Fruit fly (Drosophila melanogaster): ENCODE measurements around the gene COX8.

COX8 gene

DNA sequence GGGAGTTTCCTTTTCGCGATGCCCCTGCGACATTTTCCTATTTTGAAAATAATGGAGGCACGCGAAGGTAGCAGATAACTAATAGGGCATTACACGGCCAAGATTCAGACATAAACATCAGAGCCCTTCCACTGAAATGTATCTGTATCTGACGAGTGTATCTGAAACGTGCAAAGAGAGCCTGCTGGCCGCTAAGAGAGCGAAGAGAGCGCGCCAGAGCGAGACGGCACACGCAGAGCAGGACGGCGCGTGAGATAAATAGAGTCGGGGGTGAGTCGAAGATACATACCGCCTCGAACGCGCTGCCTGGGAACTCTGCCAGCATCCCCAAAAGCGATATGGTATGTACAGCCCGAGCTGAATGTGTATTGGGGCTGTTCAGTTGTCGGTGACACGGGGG is 45.4 kb upstream of the COX8 start (continued):
- TF ChIP-seq Dref (GFP tag; IDR thresholded peaks at IDR 0.05) = no peak
- no peak for TF ChIP-seq hbn (GFP tag; IDR thresholded peaks at IDR 0.05; ENCODE audit: partially characterized antibody)
- no peak for TF ChIP-seq cwo (GFP tag; optimal IDR thresholded peaks at IDR 0.05)
- peak; percentile 63 for TF ChIP-seq HLHmδ (GFP tag; optimal IDR thresholded peaks at IDR 0.05)
- no peak for TF ChIP-seq lmd (GFP tag; IDR thresholded peaks at IDR 0.05)
- TF ChIP-seq CG8089 (GFP tag; optimal IDR thresholded peaks at IDR 0.05) = no peak
- TF ChIP-seq Gug (GFP tag; IDR thresholded peaks at IDR 0.05) = no peak
- TF ChIP-seq CG4707 (GFP tag; optimal IDR thresholded peaks at IDR 0.05) = peak; percentile 20
- TF ChIP-seq peb (GFP tag; IDR thresholded peaks at IDR 0.05) = 0 out of 2 replicates have a peak, but pooled peaks have one; percentile 17
- TF ChIP-seq Nf-YA (GFP tag; IDR thresholded peaks at IDR 0.05) = no peak
- no peak for TF ChIP-seq ab (GFP tag; optimal IDR thresholded peaks at IDR 0.05)
- TF ChIP-seq CG12104 (GFP tag; optimal IDR thresholded peaks at IDR 0.05) = no peak
- no peak for TF ChIP-seq CG7928 (GFP tag; optimal IDR thresholded peaks at IDR 0.05)
- TF ChIP-seq Stat92E (GFP tag; optimal IDR thresholded peaks at IDR 0.05) = peak in 1 of 3 experiments; percentile 40
- TF ChIP-seq CG9797 (GFP tag; optimal IDR thresholded peaks at IDR 0.05) = no peak
- no peak for TF ChIP-seq stwl (tag; optimal IDR thresholded peaks at IDR 0.05)
- TF ChIP-seq CG9215 (GFP tag; IDR thresholded peaks at IDR 0.05) = no peak
- no peak for TF ChIP-seq B-H2 (GFP tag; optimal IDR thresholded peaks at IDR 0.05)
- TF ChIP-seq cad (GFP tag; optimal IDR thresholded peaks at IDR 0.05) = peak; percentile 1
- TF ChIP-seq pros (GFP tag; optimal IDR thresholded peaks at IDR 0.05) = peak; percentile 33
- TF ChIP-seq CG15269 (tag; optimal IDR thresholded peaks at IDR 0.05) = no peak
- TF ChIP-seq chm (GFP tag; IDR thresholded peaks at IDR 0.05) = peak; percentile 70
- no peak for TF ChIP-seq CG4282 (GFP tag; optimal IDR thresholded peaks at IDR 0.05)
- TF ChIP-seq sna (GFP tag; IDR thresholded peaks at IDR 0.05; ENCODE audit: partially characterized antibody) = peak; percentile 66; the same call in 1 of the 2 replicates
- TF ChIP-seq CG16813 (GFP tag; IDR thresholded peaks at IDR 0.05; ENCODE audit: partially characterized antibody) = no peak
- TF ChIP-seq Doc2 (GFP tag; IDR thresholded peaks at IDR 0.05) = no peak
- TF ChIP-seq zfh1 (GFP tag; IDR thresholded peaks at IDR 0.05) = no peak
- no peak for TF ChIP-seq CG10565 (GFP tag; optimal IDR thresholded peaks at IDR 0.05)
- TF ChIP-seq Opbp (GFP tag; IDR thresholded peaks at IDR 0.05; ENCODE audit: partially characterized antibody) = no peak
- no peak for TF ChIP-seq dmrt99B (tag; optimal IDR thresholded peaks at IDR 0.05)
- TF ChIP-seq Dfd (GFP tag; optimal IDR thresholded peaks at IDR 0.05) = no peak
- no peak for TF ChIP-seq dysf (GFP tag; IDR thresholded peaks at IDR 0.05)
- TF ChIP-seq Dip2 (GFP tag; IDR thresholded peaks at IDR 0.05) = no peak
- TF ChIP-seq sens-2 (GFP tag; IDR thresholded peaks at IDR 0.05) = no peak
- no peak for TF ChIP-seq Aef1 (GFP tag; IDR thresholded peaks at IDR 0.05)
- no peak for TF ChIP-seq CG7271 (tag; optimal IDR thresholded peaks at IDR 0.05)
- no peak for TF ChIP-seq HmgZ (tag; optimal IDR thresholded peaks at IDR 0.05)
- peak; percentile 97 for TF ChIP-seq CG1832 (GFP tag; optimal IDR thresholded peaks at IDR 0.05)
- no peak for TF ChIP-seq Tbp (GFP tag; optimal IDR thresholded peaks at IDR 0.05)
- TF ChIP-seq Jarid2 (GFP tag; optimal IDR thresholded peaks at IDR 0.05) = peak; percentile 58
- no peak for TF ChIP-seq Eip74EF (GFP tag; optimal IDR thresholded peaks at IDR 0.05)
- TF ChIP-seq CG3163 (GFP tag; optimal IDR thresholded peaks at IDR 0.05) = peak; percentile 99
- no peak for TF ChIP-seq Myb (GFP tag; optimal IDR thresholded peaks at IDR 0.05)
- TF ChIP-seq klu (GFP tag; IDR thresholded peaks at IDR 0.05) = no peak
- TF ChIP-seq yki (optimal IDR thresholded peaks at IDR 0.05) = peak; percentile 89
- TF ChIP-seq Hmr (GFP tag; optimal IDR thresholded peaks at IDR 0.05) = peak; percentile 13
- no peak for TF ChIP-seq pnt (GFP tag; optimal IDR thresholded peaks at IDR 0.05)
- no peak for TF ChIP-seq trh (GFP tag; optimal IDR thresholded peaks at IDR 0.05)
- TF ChIP-seq ranshi (GFP tag; IDR thresholded peaks at IDR 0.05) = no peak
- no peak for TF ChIP-seq gfzf (GFP tag; optimal IDR thresholded peaks at IDR 0.05)
- peak; percentile 22; the same call in 1 of the 3 replicates for TF ChIP-seq otp (GFP tag; IDR thresholded peaks at IDR 0.05)
- TF ChIP-seq CG7745 (tag; optimal IDR thresholded peaks at IDR 0.05) = no peak

All from whole organism, embryonic.